Fruit fly (Drosophila melanogaster): ENCODE data around the gene SmD1.

dm6 chr3L:12772740-12773686 lies 38.6 kb upstream of the SmD1 start, which contains the start of gene Hip1:
- TF ChIP-seq CG8478 (optimal IDR thresholded peaks at IDR 0.05) (no peak), psq (optimal IDR thresholded peaks at IDR 0.05) (no peak), usp (GFP tag; optimal IDR thresholded peaks at IDR 0.05) (no peak), pan (optimal IDR thresholded peaks at IDR 0.05) (no peak), Dll (optimal IDR thresholded peaks at IDR 0.05) (no peak), EcR (GFP tag; optimal IDR thresholded peaks at IDR 0.05) (no peak)
